Fruit fly (Drosophila melanogaster): ENCODE data around the gene CG16853.

dm6 chr2L:13568938-13569337 lies 26.9 kb downstream of the CG16853 start:
- TF ChIP-seq CG8478 (optimal IDR thresholded peaks at IDR 0.05), result no peak
- TF ChIP-seq CTCF (optimal IDR thresholded peaks at IDR 0.05), result no peak

Data from S2 (cell line).